Fruit fly (Drosophila melanogaster): Measurements from ENCODE around the gene CG10761.

Gene CG10761

dm6 chrX:8115717-8116311 is 46.8 kb downstream of the CG10761 start, which contains the start of gene Gclc:
Gene Gclc (minus strand): TSS chrX:8116147.
- TF ChIP-seq Dll (optimal IDR thresholded peaks at IDR 0.05) (no peak), EcR (GFP tag; optimal IDR thresholded peaks at IDR 0.05) (no peak), usp (GFP tag; optimal IDR thresholded peaks at IDR 0.05) (no peak), psq (optimal IDR thresholded peaks at IDR 0.05) (no peak), pan (optimal IDR thresholded peaks at IDR 0.05) (no peak), CG8478 (optimal IDR thresholded peaks at IDR 0.05) (no peak)

- no peak for TF ChIP-seq Dll (optimal IDR thresholded peaks at IDR 0.05)
- TF ChIP-seq pan (optimal IDR thresholded peaks at IDR 0.05): no peak
- no peak for TF ChIP-seq CG8478 (optimal IDR thresholded peaks at IDR 0.05)
- TF ChIP-seq usp (GFP tag; optimal IDR thresholded peaks at IDR 0.05): no peak
- no peak for TF ChIP-seq psq (optimal IDR thresholded peaks at IDR 0.05)
- TF ChIP-seq EcR (GFP tag; optimal IDR thresholded peaks at IDR 0.05): no peak
Measured at dm6 chrX:8115343-8115676, 47.3 kb downstream of the CG10761 start.

- TF ChIP-seq pan (optimal IDR thresholded peaks at IDR 0.05): no peak
- TF ChIP-seq CG8478 (optimal IDR thresholded peaks at IDR 0.05): no peak
- no peak for TF ChIP-seq EcR (GFP tag; optimal IDR thresholded peaks at IDR 0.05)
- TF ChIP-seq Dll (optimal IDR thresholded peaks at IDR 0.05): no peak
- TF ChIP-seq usp (GFP tag; optimal IDR thresholded peaks at IDR 0.05): no peak
- no peak for TF ChIP-seq psq (optimal IDR thresholded peaks at IDR 0.05)
Measured at dm6 chrX:8114476-8115342, 47.9 kb downstream of the CG10761 start.

- no peak for TF ChIP-seq CG8478 (optimal IDR thresholded peaks at IDR 0.05)
- TF ChIP-seq usp (GFP tag; optimal IDR thresholded peaks at IDR 0.05): no peak
- TF ChIP-seq psq (optimal IDR thresholded peaks at IDR 0.05): no peak
- no peak for TF ChIP-seq EcR (GFP tag; optimal IDR thresholded peaks at IDR 0.05)
- no peak for TF ChIP-seq pan (optimal IDR thresholded peaks at IDR 0.05)
- TF ChIP-seq Dll (optimal IDR thresholded peaks at IDR 0.05): no peak
Measured at dm6 chrX:8113386-8114279, 49.0 kb downstream of the CG10761 start.

dm6 chrX:8112715-8113114 is 49.9 kb downstream of the CG10761 start:
- no peak for TF ChIP-seq pan (optimal IDR thresholded peaks at IDR 0.05)
- no peak for TF ChIP-seq psq (optimal IDR thresholded peaks at IDR 0.05)
- TF ChIP-seq EcR (GFP tag; optimal IDR thresholded peaks at IDR 0.05): no peak
- no peak for TF ChIP-seq usp (GFP tag; optimal IDR thresholded peaks at IDR 0.05)
- TF ChIP-seq CG8478 (optimal IDR thresholded peaks at IDR 0.05): no peak
- TF ChIP-seq Dll (optimal IDR thresholded peaks at IDR 0.05): no peak
